Fruit fly (Drosophila melanogaster) whole organism, embryonic: ENCODE data around the gene CG8891.
A peak's percentile ranks its signal among the peaks of the same experiment; 100 is the strongest.

Experiments used
- Atf6 ChIP-seq: fragments of 200-800 bp; sonication (Bioruptor generic); IDR thresholded peaks from 2 replicates; pipeline ENCODE4 v1.3.6; 2022; ENCODE audit warnings: missing biosample characterization, missing genetic modification characterization
- B-H2 ChIP-seq: fragments of 200-800 bp; sonication (Bioruptor generic); optimal IDR thresholded peaks from 2 replicates; lab custom pipeline; 2018; ENCODE audit warnings: missing biosample characterization, mild to moderate bottlenecking, missing genetic modification characterization
- Blimp-1 ChIP-seq: fragments of 200-800 bp; sonication (Bioruptor generic); optimal IDR thresholded peaks from 3 replicates; lab custom pipeline; 2018; ENCODE audit warnings: missing biosample characterization, missing genetic modification characterization, mild to moderate bottlenecking, moderate library complexity, missing genetic modification reagents
- CG10979 ChIP-seq: fragments of 200-800 bp; sonication (Bioruptor generic); optimal IDR thresholded peaks from 2 replicates; lab custom pipeline; 2018; ENCODE audit warnings: missing biosample characterization, mild to moderate bottlenecking, missing genetic modification characterization, moderate library complexity
- CG1233 ChIP-seq: fragments of 200-800 bp; sonication (Bioruptor generic); optimal IDR thresholded peaks from 4 replicates; lab custom pipeline; 2018; ENCODE audit warnings: missing biosample characterization, mild to moderate bottlenecking, missing genetic modification characterization
- CG12659 ChIP-seq: fragments of 200-800 bp; sonication (Bioruptor generic); optimal IDR thresholded peaks from 3 replicates; lab custom pipeline; 2017; ENCODE audit warnings: mild to moderate bottlenecking, missing biosample characterization, missing genetic modification reagents, missing genetic modification characterization
- CG16813 ChIP-seq: fragments of 200-800 bp; sonication (Bioruptor generic); IDR thresholded peaks from 3 replicates; pipeline ENCODE4 v1.3.6; 2022; ENCODE audit warnings: missing biosample characterization, missing genetic modification characterization; ENCODE audit not compliant: partially characterized antibody
- CG16815 ChIP-seq: fragments of 200-800 bp; sonication (Bioruptor generic); optimal IDR thresholded peaks from 3 replicates; lab custom pipeline; 2017; ENCODE audit warnings: missing biosample characterization, mild to moderate bottlenecking, missing genetic modification characterization
- CG2129 ChIP-seq: fragments of 200-800 bp; sonication (Bioruptor generic); IDR thresholded peaks from 2 replicates; pipeline ENCODE4 v1.3.6; 2022; ENCODE audit warnings: missing biosample characterization, missing genetic modification characterization; ENCODE audit not compliant: partially characterized antibody
- CG33213 ChIP-seq: fragments of 200-800 bp; sonication (Bioruptor generic); optimal IDR thresholded peaks from 3 replicates; lab custom pipeline; 2016; ENCODE audit warnings: missing biosample characterization, missing genetic modification characterization
- CG34376 ChIP-seq: fragments of 200-800 bp; sonication (Bioruptor generic); optimal IDR thresholded peaks from 2 replicates; lab custom pipeline; 2018; ENCODE audit warnings: missing biosample characterization, mild to moderate bottlenecking, missing genetic modification characterization
- CG7271 ChIP-seq: fragments of 200-800 bp; sonication (Bioruptor generic); optimal IDR thresholded peaks from 2 replicates; lab custom pipeline; 2018; ENCODE audit warnings: missing biosample characterization, mild to moderate bottlenecking, missing genetic modification characterization, moderate library complexity
- CG8944 ChIP-seq: fragments of 200-800 bp; sonication (Bioruptor generic); optimal IDR thresholded peaks from 3 replicates; lab custom pipeline; 2016; ENCODE audit warnings: missing biosample characterization, missing genetic modification characterization
- GATAe ChIP-seq: fragments of 200-800 bp; sonication (Bioruptor generic); conservative IDR thresholded peaks from 2 replicates; pipeline ENCODE4 v1.3.6; 2022; ENCODE audit warnings: missing biosample characterization, missing genetic modification characterization
- Gsc ChIP-seq: fragments of 200-800 bp; sonication (Bioruptor generic); IDR thresholded peaks from 2 replicates; pipeline ENCODE4 v1.3.6; 2022; ENCODE audit warnings: missing biosample characterization, missing genetic modification characterization
- HHEX ChIP-seq: fragments of 200-800 bp; sonication (Bioruptor generic); optimal IDR thresholded peaks from 3 replicates; lab custom pipeline; 2017; ENCODE audit warnings: missing biosample characterization, mild to moderate bottlenecking, missing genetic modification characterization, missing genetic modification reagents
- HLH3B ChIP-seq: fragments of 200-800 bp; sonication (Bioruptor generic); IDR thresholded peaks from 2 replicates; pipeline ENCODE4 v1.3.6; 2022; ENCODE audit warnings: missing biosample characterization, missing genetic modification characterization
- Hand ChIP-seq: fragments of 200-800 bp; sonication (Bioruptor generic); optimal IDR thresholded peaks from 2 replicates; lab custom pipeline; 2017; ENCODE audit warnings: mild to moderate bottlenecking, missing biosample characterization, missing genetic modification reagents, missing genetic modification characterization
- Jarid2 ChIP-seq: fragments of 200-800 bp; sonication (Bioruptor generic); optimal IDR thresholded peaks from 3 replicates; lab custom pipeline; 2017; ENCODE audit warnings: mild to moderate bottlenecking, missing biosample characterization, missing genetic modification reagents, missing genetic modification characterization
- Nf-YC ChIP-seq: fragments of 200-800 bp; optimal IDR thresholded peaks from 3 replicates; lab custom pipeline; 2019; ENCODE audit warnings: missing biosample characterization, mild to moderate bottlenecking, missing genetic modification characterization, moderate library complexity
- PHDP ChIP-seq: fragments of 200-800 bp; sonication (Bioruptor generic); optimal IDR thresholded peaks from 3 replicates; lab custom pipeline; 2018; ENCODE audit warnings: missing biosample characterization, mild to moderate bottlenecking, missing genetic modification characterization, moderate library complexity
- Six4 ChIP-seq: fragments of 200-800 bp; sonication (Bioruptor generic); optimal IDR thresholded peaks from 2 replicates; lab custom pipeline; 2016; ENCODE audit warnings: missing biosample characterization, missing genetic modification characterization
- Vsx1 ChIP-seq: fragments of 200-800 bp; sonication (Bioruptor generic); optimal IDR thresholded peaks from 2 replicates; lab custom pipeline; 2017; ENCODE audit warnings: missing biosample characterization, mild to moderate bottlenecking, missing genetic modification characterization, missing genetic modification reagents
- Xrp1 ChIP-seq: fragments of 200-800 bp; sonication (Bioruptor generic); IDR thresholded peaks from 2 replicates; pipeline ENCODE4 v1.3.6; 2022; ENCODE audit warnings: missing biosample characterization, missing genetic modification characterization
- YL-1 ChIP-seq: fragments of 200-800 bp; sonication (Bioruptor generic); optimal IDR thresholded peaks from 3 replicates; lab custom pipeline; 2017; ENCODE audit warnings: missing biosample characterization, mild to moderate bottlenecking, missing genetic modification characterization
- ato ChIP-seq: fragments of 200-800 bp; sonication (Bioruptor generic); IDR thresholded peaks from 2 replicates; pipeline ENCODE4 v1.3.6; 2022; ENCODE audit warnings: missing biosample characterization, missing genetic modification characterization; ENCODE audit not compliant: partially characterized antibody
- bab2 ChIP-seq: fragments of 200-800 bp; sonication (Bioruptor generic); optimal IDR thresholded peaks from 2 replicates; lab custom pipeline; 2016; ENCODE audit warnings: missing biosample characterization, missing genetic modification characterization
- cwo ChIP-seq: fragments of 200-800 bp; sonication (Bioruptor generic); optimal IDR thresholded peaks from 3 replicates; lab custom pipeline; 2017; ENCODE audit warnings: missing biosample characterization, missing genetic modification characterization, mild to moderate bottlenecking, moderate library complexity, missing genetic modification reagents
- dan ChIP-seq: fragments of 200-800 bp; sonication (Bioruptor generic); IDR thresholded peaks from 2 replicates; pipeline ENCODE4 v1.3.6; 2022; ENCODE audit warnings: missing biosample characterization, missing genetic modification characterization
- exex ChIP-seq: fragments of 200-800 bp; sonication (Bioruptor generic); optimal IDR thresholded peaks from 4 replicates; lab custom pipeline; 2018; ENCODE audit warnings: missing biosample characterization, mild to moderate bottlenecking, missing genetic modification characterization, moderate library complexity
- eyg ChIP-seq: fragments of 200-800 bp; sonication (Bioruptor generic); optimal IDR thresholded peaks from 3 replicates; lab custom pipeline; 2016; ENCODE audit warnings: missing biosample characterization, missing genetic modification characterization
- grau ChIP-seq: fragments of 200-800 bp; optimal IDR thresholded peaks from 3 replicates; lab custom pipeline; 2019; ENCODE audit warnings: missing biosample characterization, mild to moderate bottlenecking, missing genetic modification characterization, moderate library complexity
- hb ChIP-seq: fragments of 200-800 bp; sonication (Bioruptor generic); IDR thresholded peaks from 3 replicates; pipeline ENCODE4 v1.3.6; 2022; ENCODE audit warnings: missing biosample characterization, missing genetic modification characterization; ENCODE audit not compliant: partially characterized antibody
- ken ChIP-seq: fragments of 200-800 bp; sonication (Bioruptor generic); IDR thresholded peaks from 3 replicates; pipeline ENCODE4 v1.3.6; 2022; ENCODE audit warnings: missing biosample characterization, missing genetic modification characterization
- pan ChIP-seq, 4 experiments: fragments of >200 bp in 3 of 4; fragments of 200-800 bp in 1 of 4; sonication (Bioruptor generic) in 1 of 4; optimal IDR thresholded peaks in 3 of 4; IDR thresholded peaks in 1 of 4; 2 replicates each; pipeline versions ENCODE4 v1.3.6 to Lab custom; 2017 to 2022; ENCODE audit warnings: missing biosample characterization in 2 of 4, missing genetic modification characterization in 2 of 4, mixed read lengths in 1 of 4
- sd ChIP-seq: fragments of 200-800 bp; sonication (Bioruptor generic); optimal IDR thresholded peaks from 3 replicates; lab custom pipeline; 2018; ENCODE audit warnings: missing biosample characterization, mild to moderate bottlenecking, missing genetic modification characterization, moderate library complexity
- sens-2 ChIP-seq: fragments of 200-800 bp; sonication (Bioruptor generic); IDR thresholded peaks from 2 replicates; pipeline ENCODE4 v1.3.6; 2022; ENCODE audit warnings: missing biosample characterization, missing genetic modification characterization
- sug ChIP-seq: fragments of 200-800 bp; optimal IDR thresholded peaks from 2 replicates; lab custom pipeline; 2019; ENCODE audit warnings: missing biosample characterization, mild to moderate bottlenecking, missing genetic modification characterization, moderate library complexity
- tll ChIP-seq, 2 experiments: fragments of 200-800 bp in 1 of 2; fragments of >200 bp in 1 of 2; sonication (Bioruptor generic) in 1 of 2; optimal IDR thresholded peaks; 2 replicates each; lab custom pipeline; 2017 to 2019; ENCODE audit warnings: missing biosample characterization in 2 of 2, missing genetic modification characterization in 2 of 2, mild to moderate bottlenecking in 1 of 2, moderate library complexity in 1 of 2
- unpg ChIP-seq: fragments of 200-800 bp; sonication (Bioruptor generic); optimal IDR thresholded peaks from 3 replicates; lab custom pipeline; 2018; ENCODE audit warnings: missing biosample characterization, mild to moderate bottlenecking, missing genetic modification characterization, moderate library complexity
- zen ChIP-seq: fragments of 200-800 bp; sonication (Bioruptor generic); optimal IDR thresholded peaks from 3 replicates; lab custom pipeline; 2018; ENCODE audit warnings: missing biosample characterization, mild to moderate bottlenecking, missing genetic modification characterization, moderate library complexity

The CG8891 gene

DNA sequence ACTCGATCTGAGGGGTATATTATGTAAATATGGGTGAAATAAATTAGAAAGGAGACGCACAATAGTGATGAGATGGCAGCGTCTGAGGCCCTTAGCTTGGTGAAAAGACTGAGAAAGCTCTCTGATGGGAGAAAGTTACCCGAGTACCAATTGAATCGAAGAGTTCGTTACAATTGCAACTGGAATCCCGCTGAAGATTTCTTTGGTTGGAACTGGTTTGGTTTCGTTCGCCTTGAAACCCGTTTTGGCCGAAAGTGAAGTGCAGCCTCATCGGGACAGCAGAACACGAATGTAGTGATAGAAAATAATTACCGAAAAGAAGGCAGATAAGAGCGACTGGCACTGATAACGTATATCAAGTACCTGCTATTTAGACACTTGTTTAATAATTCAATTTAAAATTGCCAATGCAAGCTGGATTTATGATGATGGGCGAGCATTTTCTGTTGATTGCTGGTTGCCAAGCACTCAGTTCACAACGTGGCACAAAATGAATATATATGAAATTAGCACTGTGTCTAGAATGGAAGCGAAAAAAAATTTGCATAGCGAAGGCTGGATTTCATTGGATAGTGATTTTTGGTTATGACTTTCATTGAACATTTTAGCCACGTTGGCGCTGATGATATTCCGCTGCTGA is 17.2 kb upstream of the CG8891 start (continued):
- TF ChIP-seq ato, result 0 out of 2 replicates have a peak, but pooled peaks have one; percentile 9
- TF ChIP-seq Blimp-1, result peak; percentile 71
- no peak for TF ChIP-seq CG16815 (GFP tag; lab: Kevin White, UChicago)
- TF ChIP-seq dan (GFP tag; lab: Robert Waterston, UW), result no peak

- TF ChIP-seq cwo (GFP tag; lab: Kevin White, UChicago) (peak; percentile 27), CG2129 (GFP tag; lab: Robert Waterston, UW) (no peak), zen (tag; lab: Kevin White, UChicago) (peak; percentile 92), bab2 (GFP tag; lab: Kevin White, UChicago) (no peak), CG12659 (GFP tag; lab: Kevin White, UChicago) (no peak), ken (GFP tag; lab: Robert Waterston, UW) (no peak), GATAe (no peak), B-H2 (GFP tag; lab: Kevin White, UChicago) (no peak), pan (optimal IDR thresholded peaks at IDR 0.05; lab: Kevin White, UChicago) (no peak), pan (GFP tag; optimal IDR thresholded peaks at IDR 0.05 in 1 of 2, IDR thresholded peaks at IDR 0.05 in 1 of 2) (no peak), Jarid2 (GFP tag; lab: Kevin White, UChicago) (no peak), CG8944 (GFP tag; lab: Kevin White, UChicago) (no peak), sens-2 (peak; percentile 55; the same call in 1 of the 2 replicates), Vsx1 (GFP tag; lab: Kevin White, UChicago) (peak; percentile 71), exex (tag; lab: Kevin White, UChicago) (peak; percentile 98), eyg (GFP tag; lab: Kevin White, UChicago) (no peak), unpg (GFP tag; lab: Kevin White, UChicago) (no peak), HLH3B (GFP tag; lab: Robert Waterston, UW) (no peak), CG7271 (tag; lab: Kevin White, UChicago) (no peak), CG10979 (tag; lab: Kevin White, UChicago) (no peak), PHDP (tag; lab: Kevin White, UChicago) (peak; percentile 4), Gsc (GFP tag; lab: Robert Waterston, UW) (no peak), hb (GFP tag; lab: Robert Waterston, UW) (no peak), Nf-YC (tag; lab: Kevin White, UChicago) (no peak), Atf6 (no peak), Six4 (GFP tag; lab: Kevin White, UChicago) (no peak), sd (tag; lab: Kevin White, UChicago) (peak; percentile 20), sug (tag; lab: Kevin White, UChicago) (peak; percentile 67), CG33213 (no peak), CG16813 (GFP tag; lab: Robert Waterston, UW) (no peak), tll (GFP tag; optimal IDR thresholded peaks at IDR 0.05; lab: Kevin White, UChicago) (peak in 1 of 2 experiments; percentile 27), CG1233 (no peak), grau (tag; lab: Kevin White, UChicago) (no peak), YL-1 (GFP tag; lab: Kevin White, UChicago) (no peak), Xrp1 (GFP tag; lab: Robert Waterston, UW) (no peak), Hand (GFP tag; lab: Kevin White, UChicago) (no peak), HHEX (GFP tag; lab: Kevin White, UChicago) (peak; percentile 2), CG34376 (GFP tag; lab: Kevin White, UChicago) (peak; percentile 36)
These were observed 16.6 kb upstream of the CG8891 start for dm6 chr2L:4995837-4996136.
